Worm (Caenorhabditis elegans): Measurements from ENCODE around the gene K08D8.7.

ce11 chrIV:12865884-12866283, 30.7 kb upstream of the K08D8.7 start, which contains the start of gene clec-186:
- TF ChIP-seq blmp-1 (tag; optimal IDR thresholded peaks at IDR 0.05), result no peak
- TF ChIP-seq elt-1 (tag; optimal IDR thresholded peaks at IDR 0.05; ENCODE audit: borderline replicate concordance, insufficient read depth), result no peak
- no peak for TF ChIP-seq pha-4 (tag; optimal IDR thresholded peaks at IDR 0.05)
- TF ChIP-seq lsy-2 (tag; optimal IDR thresholded peaks at IDR 0.05), result no peak

Measured in whole organism, mixed stage, embryonic.